Fruit fly (Drosophila melanogaster) whole organism, prepupa: Measurements from ENCODE around the gene CG5800.

Experiments
- CG10631 ChIP-seq: fragments of 200-800 bp; sonication (Bioruptor generic); optimal IDR thresholded peaks from 2 replicates; lab custom pipeline; 2016; ENCODE audit warnings: missing biosample characterization, missing genetic modification characterization
- CG10669 ChIP-seq: fragments of 200-800 bp; sonication (Bioruptor generic); optimal IDR thresholded peaks from 3 replicates; lab custom pipeline; 2018; ENCODE audit warnings: missing biosample characterization, mild to moderate bottlenecking, missing genetic modification characterization, moderate library complexity
- CG11902 ChIP-seq: fragments of 200-800 bp; sonication (Bioruptor generic); optimal IDR thresholded peaks from 3 replicates; lab custom pipeline; 2016; ENCODE audit warnings: missing biosample characterization, missing genetic modification characterization
- CG15336 ChIP-seq: fragments of 200-800 bp; sonication (Bioruptor generic); IDR thresholded peaks from 2 replicates; pipeline ENCODE4 v1.3.6; 2022; ENCODE audit warnings: missing biosample characterization, missing genetic modification characterization
- CG1621 ChIP-seq: fragments of 200-800 bp; sonication (Bioruptor generic); optimal IDR thresholded peaks from 3 replicates; lab custom pipeline; 2018; ENCODE audit warnings: missing biosample characterization, mild to moderate bottlenecking, missing genetic modification characterization
- CG16779 ChIP-seq: fragments of 200-800 bp; sonication (Bioruptor generic); optimal IDR thresholded peaks from 3 replicates; lab custom pipeline; 2017; ENCODE audit warnings: missing biosample characterization, mild to moderate bottlenecking, missing genetic modification characterization
- CG31627 ChIP-seq: fragments of 200-800 bp; sonication (Bioruptor generic); optimal IDR thresholded peaks from 3 replicates; lab custom pipeline; 2016; ENCODE audit warnings: missing biosample characterization, missing genetic modification characterization
- CG32006 ChIP-seq: fragments of 200-800 bp; sonication (Bioruptor generic); optimal IDR thresholded peaks from 3 replicates; lab custom pipeline; 2017; ENCODE audit warnings: missing biosample characterization, mild to moderate bottlenecking, missing genetic modification characterization
- CG34406 ChIP-seq: fragments of 200-800 bp; sonication (Bioruptor generic); optimal IDR thresholded peaks from 3 replicates; lab custom pipeline; 2016; ENCODE audit warnings: missing biosample characterization, missing genetic modification characterization
- CG3919 ChIP-seq: fragments of 200-800 bp; sonication (Bioruptor generic); optimal IDR thresholded peaks from 3 replicates; lab custom pipeline; 2016; ENCODE audit warnings: missing biosample characterization, missing genetic modification characterization
- CG4318 ChIP-seq: fragments of 200-800 bp; sonication (Bioruptor generic); optimal IDR thresholded peaks from 3 replicates; lab custom pipeline; 2017; ENCODE audit warnings: missing biosample characterization, mild to moderate bottlenecking, missing genetic modification characterization
- CG6163 ChIP-seq: fragments of 200-800 bp; sonication (Bioruptor generic); IDR thresholded peaks from 3 replicates; pipeline ENCODE4 v1.3.6; 2022; ENCODE audit warnings: missing biosample characterization, missing genetic modification characterization
- CG6808 ChIP-seq: fragments of 200-800 bp; sonication (Bioruptor generic); optimal IDR thresholded peaks from 3 replicates; lab custom pipeline; 2017; ENCODE audit warnings: missing biosample characterization, missing genetic modification characterization, mild to moderate bottlenecking, moderate library complexity, missing genetic modification reagents
- CG6854 ChIP-seq: fragments of 200-800 bp; sonication (Bioruptor generic); optimal IDR thresholded peaks from 2 replicates; lab custom pipeline; 2017; ENCODE audit warnings: missing biosample characterization, mild to moderate bottlenecking, missing genetic modification characterization
- CG7368 ChIP-seq: fragments of 200-800 bp; sonication (Bioruptor generic); optimal IDR thresholded peaks from 3 replicates; lab custom pipeline; 2016; ENCODE audit warnings: missing biosample characterization, missing genetic modification characterization
- CG8119 ChIP-seq: fragments of 200-800 bp; sonication (Bioruptor generic); IDR thresholded peaks from 3 replicates; pipeline ENCODE4 v1.3.6; 2022; ENCODE audit warnings: missing biosample characterization, missing genetic modification characterization
- CG8319 ChIP-seq: fragments of 200-800 bp; sonication (Bioruptor generic); optimal IDR thresholded peaks from 3 replicates; lab custom pipeline; 2016; ENCODE audit warnings: missing biosample characterization, missing genetic modification characterization
- CG8632 ChIP-seq: fragments of 200-800 bp; sonication (Bioruptor generic); optimal IDR thresholded peaks from 3 replicates; lab custom pipeline; 2016; ENCODE audit warnings: missing biosample characterization, missing genetic modification characterization
- CG9139 ChIP-seq: fragments of 200-800 bp; sonication (Bioruptor generic); optimal IDR thresholded peaks from 3 replicates; lab custom pipeline; 2017; ENCODE audit warnings: missing biosample characterization, mild to moderate bottlenecking, missing genetic modification characterization
- Eip78C ChIP-seq: fragments of 200-800 bp; sonication (Bioruptor generic); peaks from one replicate; lab custom pipeline; 2016; ENCODE audit warnings: missing biosample characterization, missing genetic modification characterization
- Ets21C ChIP-seq: fragments of 200-800 bp; sonication (Bioruptor generic); optimal IDR thresholded peaks from 3 replicates; lab custom pipeline; 2016; ENCODE audit warnings: missing biosample characterization, missing genetic modification characterization
- Ets96B ChIP-seq: fragments of 200-800 bp; optimal IDR thresholded peaks from 2 replicates; lab custom pipeline; 2019; ENCODE audit warnings: missing biosample characterization, mild to moderate bottlenecking, missing genetic modification characterization, moderate library complexity
- Hr39 ChIP-seq: fragments of 200-800 bp; sonication (Bioruptor generic); optimal IDR thresholded peaks from 2 replicates; lab custom pipeline; 2016; ENCODE audit warnings: missing biosample characterization, missing genetic modification characterization
- Hr4 ChIP-seq: fragments of 200-800 bp; sonication (Bioruptor generic); optimal IDR thresholded peaks from 3 replicates; lab custom pipeline; 2016; ENCODE audit warnings: missing biosample characterization, missing genetic modification characterization
- Lpt ChIP-seq: fragments of 200-800 bp; sonication (Bioruptor generic); optimal IDR thresholded peaks from 3 replicates; lab custom pipeline; 2016; ENCODE audit warnings: missing biosample characterization, missing genetic modification characterization
- Met ChIP-seq: fragments of 200-800 bp; sonication (Bioruptor generic); optimal IDR thresholded peaks from 3 replicates; lab custom pipeline; 2016; ENCODE audit warnings: missing biosample characterization, missing genetic modification characterization
- Smox ChIP-seq: fragments of 200-800 bp; sonication (Bioruptor generic); optimal IDR thresholded peaks from 3 replicates; lab custom pipeline; 2016; ENCODE audit warnings: missing biosample characterization, missing genetic modification characterization
- Sox102F ChIP-seq: fragments of 200-800 bp; sonication (Bioruptor generic); optimal IDR thresholded peaks from 2 replicates; lab custom pipeline; 2016; ENCODE audit warnings: missing biosample characterization, mild to moderate bottlenecking, missing genetic modification characterization
- dac ChIP-seq: fragments of 200-800 bp; sonication (Bioruptor generic); optimal IDR thresholded peaks from 2 replicates; lab custom pipeline; 2017; ENCODE audit warnings: missing biosample characterization, mild to moderate bottlenecking, missing genetic modification characterization
- dsx ChIP-seq: fragments of 200-800 bp; optimal IDR thresholded peaks from 3 replicates; lab custom pipeline; 2019; ENCODE audit warnings: missing biosample characterization, mild to moderate bottlenecking, missing genetic modification characterization, moderate library complexity; ENCODE audit not compliant: poor library complexity, severe bottlenecking
- fkh ChIP-seq: fragments of 200-800 bp; sonication (Bioruptor generic); optimal IDR thresholded peaks from 3 replicates; lab custom pipeline; 2017; ENCODE audit warnings: missing biosample characterization, mild to moderate bottlenecking, missing genetic modification characterization, moderate library complexity
- lz ChIP-seq: fragments of 200-800 bp; sonication (Bioruptor generic); optimal IDR thresholded peaks from 3 replicates; lab custom pipeline; 2016; ENCODE audit warnings: missing biosample characterization, missing genetic modification characterization
- net ChIP-seq: fragments of 200-800 bp; sonication (Bioruptor generic); optimal IDR thresholded peaks from 3 replicates; lab custom pipeline; 2016; ENCODE audit warnings: missing biosample characterization, missing genetic modification characterization
- pdm3 ChIP-seq: fragments of 200-800 bp; sonication (Bioruptor generic); optimal IDR thresholded peaks from 3 replicates; lab custom pipeline; 2016; ENCODE audit warnings: missing biosample characterization, missing genetic modification characterization
- salr ChIP-seq, 2 experiments: fragments of 200-800 bp; sonication (Bioruptor generic); optimal IDR thresholded peaks; 3 replicates each; lab custom pipeline; 2016 to 2018; ENCODE audit warnings: missing biosample characterization in 2 of 2, missing genetic modification characterization in 2 of 2, mild to moderate bottlenecking in 1 of 2
- spab ChIP-seq: fragments of 200-800 bp; sonication (Bioruptor generic); optimal IDR thresholded peaks from 2 replicates; lab custom pipeline; 2017; ENCODE audit warnings: missing biosample characterization, mild to moderate bottlenecking, missing genetic modification characterization, missing genetic modification reagents
- ss ChIP-seq, 2 experiments: fragments of 200-800 bp; sonication (Bioruptor generic); optimal IDR thresholded peaks; 2 replicates in 1 of 2; 3 replicates in 1 of 2; lab custom pipeline; 2017 to 2018; ENCODE audit warnings: mild to moderate bottlenecking in 2 of 2, missing biosample characterization in 2 of 2, missing genetic modification characterization in 2 of 2, moderate library complexity in 1 of 2
- svp ChIP-seq: fragments of 200-800 bp; sonication (Bioruptor generic); peaks from one replicate; lab custom pipeline; 2016; ENCODE audit warnings: missing biosample characterization, missing genetic modification characterization
- topi ChIP-seq: fragments of 200-800 bp; sonication (Bioruptor generic); optimal IDR thresholded peaks from 3 replicates; lab custom pipeline; 2016; ENCODE audit warnings: missing biosample characterization, missing genetic modification characterization
- vri ChIP-seq: fragments of 200-800 bp; sonication (Bioruptor generic); optimal IDR thresholded peaks from 3 replicates; lab custom pipeline; 2016; ENCODE audit warnings: missing biosample characterization, mild to moderate bottlenecking, missing genetic modification characterization

CG5800 gene

DNA sequence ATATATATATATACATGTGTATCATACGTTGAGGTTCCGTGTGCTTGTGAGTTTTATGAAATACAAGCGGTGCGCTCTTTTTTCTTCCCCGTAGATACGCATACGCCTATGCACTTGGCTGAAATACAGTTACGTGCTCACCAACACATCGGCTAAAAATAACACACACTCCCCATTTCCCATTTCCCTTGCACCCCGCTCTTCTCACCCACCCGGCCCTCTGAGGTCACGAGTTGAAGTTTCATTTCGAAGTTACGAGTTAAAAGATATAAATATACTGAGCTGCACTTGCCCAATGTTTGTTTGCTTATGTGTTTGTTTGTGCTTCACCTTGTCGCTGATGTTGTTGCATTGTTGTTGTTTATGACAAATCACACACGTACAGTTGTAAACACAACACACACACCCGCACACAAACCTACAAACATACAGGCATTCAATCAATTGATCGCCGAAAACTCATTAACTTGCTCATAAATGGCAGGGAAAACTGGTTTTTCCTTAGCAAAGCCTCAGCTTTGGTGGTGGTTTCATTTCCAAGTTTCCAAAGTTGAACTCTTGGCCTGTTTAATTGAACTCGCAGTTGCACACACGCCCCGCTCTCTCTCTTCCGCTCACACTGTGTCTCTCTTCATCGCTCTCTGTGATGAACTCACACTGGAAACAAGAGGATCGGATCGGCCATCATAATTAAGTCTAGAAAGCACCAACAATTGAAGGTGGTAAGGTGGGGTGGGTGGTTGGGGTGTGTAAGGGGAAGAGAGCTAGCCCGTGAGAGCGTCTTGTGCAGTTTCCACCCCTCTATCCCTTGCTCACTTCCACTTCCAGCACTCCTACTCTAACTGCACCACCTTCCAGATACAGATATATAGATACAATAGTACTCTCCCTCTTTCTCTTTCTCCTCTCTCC is 22.4 kb downstream of the CG5800 start:
- TF ChIP-seq Ets96B (tag; lab: Kevin White, UChicago) = no peak
- TF ChIP-seq CG8119 (GFP tag; lab: Robert Waterston, UW) = peak; percentile 30; the same call in 1 of the 3 replicates
- TF ChIP-seq CG6163 (GFP tag; lab: Robert Waterston, UW) = 0 out of 3 replicates have a peak, but pooled peaks have one; percentile 25
- peak; percentile 72 for TF ChIP-seq Lpt (GFP tag; lab: Kevin White, UChicago)
- TF ChIP-seq spab (GFP tag; lab: Kevin White, UChicago) = no peak
- peak; percentile 51 for TF ChIP-seq Eip78C (GFP tag; lab: Kevin White, UChicago)
- peak; percentile 28; the same call in 1 of the 2 replicates for TF ChIP-seq CG15336 (GFP tag; lab: Robert Waterston, UW)
- peak; percentile 84 for TF ChIP-seq svp (GFP tag; lab: Kevin White, UChicago)
- peak; percentile 72 for TF ChIP-seq fkh (GFP tag; lab: Kevin White, UChicago)
- TF ChIP-seq salr (GFP tag; optimal IDR thresholded peaks at IDR 0.05; lab: Kevin White, UChicago) = no peak

DNA sequence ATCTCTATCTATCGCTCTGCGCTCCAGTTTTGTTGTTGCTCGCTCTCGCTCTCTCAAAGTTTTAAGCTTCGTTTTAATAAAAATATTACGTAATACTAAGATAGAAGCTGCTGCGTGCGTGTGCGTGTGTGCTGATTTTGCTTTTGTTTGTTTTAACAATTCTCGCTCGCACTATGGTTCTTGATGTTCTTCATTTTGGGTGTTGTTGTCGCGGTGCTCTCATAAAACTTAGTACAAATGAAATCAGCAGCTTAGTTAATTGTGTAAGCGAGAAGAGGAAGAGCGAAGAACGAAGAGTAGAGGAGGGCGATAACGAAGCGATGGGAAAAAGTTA is 23.0 kb downstream of the CG5800 start:
- TF ChIP-seq vri (GFP tag; lab: Kevin White, UChicago) = peak; percentile 88
- no peak for TF ChIP-seq Met (GFP tag; lab: Kevin White, UChicago)

DNA sequence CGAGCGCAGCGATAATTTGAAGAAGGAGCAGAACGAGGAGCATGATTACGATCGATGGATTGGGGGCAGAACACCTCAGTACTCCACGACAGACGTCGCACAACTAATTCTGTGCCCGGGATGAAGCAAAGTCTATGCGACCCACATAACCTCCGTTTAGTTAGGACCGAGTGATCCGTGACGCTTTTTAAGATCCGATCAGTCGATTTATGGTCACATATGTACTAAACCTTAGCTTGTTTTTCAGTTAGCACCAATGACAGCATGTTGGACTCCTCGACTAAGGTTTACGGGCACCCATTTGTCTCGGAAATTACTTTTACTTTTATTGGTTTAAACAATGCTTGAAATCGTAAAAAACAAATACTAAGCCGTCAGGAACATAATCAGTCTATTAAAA is 35.7 kb downstream of the CG5800 start, which contains the start of gene CG12990:
CG12990 (minus strand) TSS at position 101 of the 400 bp plus-strand sequence.
- TF ChIP-seq CG32006 (GFP tag; lab: Kevin White, UChicago) (no peak), Sox102F (no peak), Smox (no peak), CG4318 (GFP tag; lab: Kevin White, UChicago) (no peak), CG6163 (GFP tag; lab: Robert Waterston, UW) (no peak), CG11902 (GFP tag; lab: Kevin White, UChicago) (no peak), lz (GFP tag; lab: Kevin White, UChicago) (no peak), CG6808 (no peak), topi (GFP tag; lab: Kevin White, UChicago) (no peak), Ets21C (GFP tag; lab: Kevin White, UChicago) (no peak), CG6854 (GFP tag; lab: Kevin White, UChicago) (no peak), CG8119 (GFP tag; lab: Robert Waterston, UW) (no peak), dsx (no peak), Ets96B (tag; lab: Kevin White, UChicago) (no peak), spab (GFP tag; lab: Kevin White, UChicago) (no peak), CG3919 (GFP tag; lab: Kevin White, UChicago) (no peak)

DNA sequence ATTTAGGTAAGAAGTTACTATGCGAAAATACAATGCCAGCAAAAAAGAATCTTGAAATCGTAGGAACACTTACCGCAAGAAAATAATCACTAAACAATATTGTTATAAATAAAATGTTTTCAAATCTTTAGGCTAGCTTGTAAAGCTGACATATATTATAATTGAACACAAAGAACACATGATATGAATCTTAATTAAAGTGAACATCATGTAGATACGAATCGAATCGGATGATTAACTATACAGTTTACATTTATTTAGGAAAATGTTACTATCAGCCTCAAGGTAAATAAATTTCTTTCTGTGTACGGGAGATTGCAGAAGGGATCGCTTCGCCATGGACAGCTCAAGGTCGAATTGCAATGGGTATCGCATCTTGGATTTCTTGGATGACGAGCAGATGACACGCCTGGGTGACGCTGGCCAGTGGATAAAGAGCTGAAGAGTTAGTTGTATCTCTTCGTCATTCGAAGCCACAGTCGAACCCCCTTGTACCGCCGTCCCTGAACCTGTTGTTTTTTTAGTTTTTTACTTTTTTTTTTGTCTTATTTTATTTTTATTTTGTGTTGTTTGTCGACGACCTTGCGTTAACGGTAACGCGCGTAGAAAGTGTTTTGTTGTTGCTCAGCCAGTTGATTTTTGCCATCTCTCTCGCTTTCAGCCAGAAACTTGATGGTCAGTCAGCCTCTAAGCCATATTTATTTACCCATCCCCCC is 42.0 kb downstream of the CG5800 start:
- TF ChIP-seq pdm3 (peak; percentile 51), ss (GFP tag; optimal IDR thresholded peaks at IDR 0.05; lab: Kevin White, UChicago) (peak; percentile 17 to 30), CG10669 (GFP tag; lab: Kevin White, UChicago) (peak; percentile 54), CG7368 (peak; percentile 50), CG8319 (GFP tag; lab: Kevin White, UChicago) (peak; percentile 34), Ets96B (tag; lab: Kevin White, UChicago) (peak; percentile 29), CG16779 (tag; lab: Kevin White, UChicago) (no peak), Hr4 (GFP tag; lab: Kevin White, UChicago) (peak; percentile 33), CG32006 (GFP tag; lab: Kevin White, UChicago) (peak; percentile 66), CG3919 (GFP tag; lab: Kevin White, UChicago) (peak; percentile 59), CG6854 (GFP tag; lab: Kevin White, UChicago) (no peak), CG10631 (GFP tag; lab: Kevin White, UChicago) (peak; percentile 57), CG8632 (GFP tag; lab: Kevin White, UChicago) (peak; percentile 48), CG1621 (tag; lab: Kevin White, UChicago) (no peak), CG8119 (GFP tag; lab: Robert Waterston, UW) (peak; percentile 66; the same call in 2 of the 3 replicates), Smox (peak; percentile 49), CG34406 (GFP tag; lab: Kevin White, UChicago) (peak; percentile 60), CG4318 (GFP tag; lab: Kevin White, UChicago) (peak; percentile 17), topi (GFP tag; lab: Kevin White, UChicago) (peak; percentile 65), spab (GFP tag; lab: Kevin White, UChicago) (peak; percentile 26), svp (GFP tag; lab: Kevin White, UChicago) (peak; percentile 77), CG31627 (GFP tag; lab: Kevin White, UChicago) (peak; percentile 14), dac (GFP tag; lab: Kevin White, UChicago) (no peak), CG9139 (GFP tag; lab: Kevin White, UChicago) (no peak), net (GFP tag; lab: Kevin White, UChicago) (peak; percentile 45), Hr39 (peak; percentile 39)
